Fruit fly (Drosophila melanogaster) whole organism, embryonic: ENCODE data around the gene CG43322.

Source experiments
- Atf6 ChIP-seq: fragments of 200-800 bp; sonication (Bioruptor generic); IDR thresholded peaks from 2 replicates; pipeline ENCODE4 v1.3.6; 2022; ENCODE audit warnings: missing biosample characterization, missing genetic modification characterization
- Bdp1 ChIP-seq: fragments of 200-800 bp; sonication (Bioruptor generic); optimal IDR thresholded peaks from 3 replicates; lab custom pipeline; 2016; ENCODE audit warnings: missing biosample characterization, missing genetic modification characterization
- Bteb2 ChIP-seq: fragments of 200-800 bp; sonication (Bioruptor generic); optimal IDR thresholded peaks from 2 replicates; lab custom pipeline; 2016; ENCODE audit warnings: missing biosample characterization, missing genetic modification characterization
- CG10147 ChIP-seq: fragments of 200-800 bp; sonication (Bioruptor generic); optimal IDR thresholded peaks from 2 replicates; lab custom pipeline; 2019; ENCODE audit warnings: missing biosample characterization, mild to moderate bottlenecking, missing genetic modification characterization, moderate library complexity
- CG11695 ChIP-seq: fragments of 200-800 bp; sonication (Bioruptor generic); IDR thresholded peaks from 3 replicates; pipeline ENCODE4 v1.3.6; 2022; ENCODE audit warnings: missing biosample characterization, missing genetic modification characterization
- CG11696 ChIP-seq: fragments of 200-800 bp; sonication (Bioruptor generic); IDR thresholded peaks from 2 replicates; pipeline ENCODE4 v1.3.6; 2022; ENCODE audit warnings: missing biosample characterization, missing genetic modification characterization
- CG12155 ChIP-seq: fragments of 200-800 bp; sonication (Bioruptor generic); optimal IDR thresholded peaks from 3 replicates; lab custom pipeline; 2016; ENCODE audit warnings: missing biosample characterization, missing genetic modification characterization
- CG13775 ChIP-seq: fragments of 200-800 bp; sonication (Bioruptor generic); optimal IDR thresholded peaks from 3 replicates; lab custom pipeline; 2017; ENCODE audit warnings: missing biosample characterization, mild to moderate bottlenecking, missing genetic modification characterization
- CG15601 ChIP-seq: fragments of 200-800 bp; sonication (Bioruptor generic); optimal IDR thresholded peaks from 3 replicates; lab custom pipeline; 2019; ENCODE audit warnings: missing biosample characterization, mild to moderate bottlenecking, missing genetic modification characterization, moderate library complexity
- CG17829 ChIP-seq: fragments of 200-800 bp; optimal IDR thresholded peaks from 2 replicates; lab custom pipeline; 2019; ENCODE audit warnings: missing biosample characterization, mild to moderate bottlenecking, missing genetic modification characterization, moderate library complexity
- CG2712 ChIP-seq: fragments of 200-800 bp; optimal IDR thresholded peaks from 3 replicates; lab custom pipeline; 2019; ENCODE audit warnings: missing biosample characterization, mild to moderate bottlenecking, missing genetic modification characterization, moderate library complexity
- CG30403 ChIP-seq: fragments of 200-800 bp; sonication (Bioruptor generic); optimal IDR thresholded peaks from 3 replicates; lab custom pipeline; 2016; ENCODE audit warnings: missing biosample characterization, missing genetic modification characterization
- CG3163 ChIP-seq: fragments of 200-800 bp; sonication (Bioruptor generic); optimal IDR thresholded peaks from 3 replicates; lab custom pipeline; 2016; ENCODE audit warnings: missing biosample characterization, missing genetic modification characterization
- CG32532 ChIP-seq: fragments of 200-800 bp; sonication (Bioruptor generic); IDR thresholded peaks from 2 replicates; pipeline ENCODE4 v1.3.6; 2022; ENCODE audit warnings: missing biosample characterization, missing genetic modification characterization
- CG32772 ChIP-seq: fragments of 200-800 bp; sonication (Bioruptor generic); IDR thresholded peaks from 2 replicates; pipeline ENCODE4 v1.3.6; 2022; ENCODE audit warnings: missing biosample characterization, missing genetic modification characterization
- CG6654 ChIP-seq: fragments of 200-800 bp; sonication (Bioruptor generic); optimal IDR thresholded peaks from 2 replicates; lab custom pipeline; 2017; ENCODE audit warnings: missing biosample characterization, mild to moderate bottlenecking, missing genetic modification characterization
- CG6765 ChIP-seq: fragments of 200-800 bp; sonication (Bioruptor generic); optimal IDR thresholded peaks from 3 replicates; lab custom pipeline; 2017; ENCODE audit warnings: missing biosample characterization, mild to moderate bottlenecking, missing genetic modification characterization
- CG7556 ChIP-seq: fragments of 200-800 bp; sonication (Bioruptor generic); optimal IDR thresholded peaks from 2 replicates; lab custom pipeline; 2017; ENCODE audit warnings: missing biosample characterization, mild to moderate bottlenecking, missing genetic modification characterization
- CG8089 ChIP-seq: fragments of 200-800 bp; sonication (Bioruptor generic); optimal IDR thresholded peaks from 3 replicates; lab custom pipeline; 2016; ENCODE audit warnings: missing biosample characterization, missing genetic modification characterization
- CG9437 ChIP-seq: fragments of 200-800 bp; sonication (Bioruptor generic); optimal IDR thresholded peaks from 2 replicates; lab custom pipeline; 2018; ENCODE audit warnings: missing biosample characterization, mild to moderate bottlenecking, missing genetic modification characterization
- D ChIP-seq, 2 experiments: fragments of 200-800 bp in 1 of 2; fragments of >200 bp in 1 of 2; sonication (Bioruptor generic) in 1 of 2; optimal IDR thresholded peaks; 2 replicates in 1 of 2; 3 replicates in 1 of 2; lab custom pipeline; 2017; ENCODE audit warnings: mild to moderate bottlenecking in 1 of 2, missing biosample characterization in 1 of 2, missing genetic modification characterization in 1 of 2, missing genetic modification reagents in 1 of 2
- D19B ChIP-seq: fragments of 200-800 bp; sonication (Bioruptor generic); optimal IDR thresholded peaks from 2 replicates; lab custom pipeline; 2017; ENCODE audit warnings: missing biosample characterization, mild to moderate bottlenecking, missing genetic modification characterization
- Dad ChIP-seq: fragments of 200-800 bp; sonication (Bioruptor generic); optimal IDR thresholded peaks from 3 replicates; lab custom pipeline; 2016; ENCODE audit warnings: missing biosample characterization, missing genetic modification characterization
- Dll ChIP-seq: fragments of 200-800 bp; sonication (Bioruptor generic); IDR thresholded peaks from 4 replicates; pipeline ENCODE4 v1.3.6; 2022; ENCODE audit warnings: missing biosample characterization, missing genetic modification characterization; ENCODE audit not compliant: partially characterized antibody
- Dp ChIP-seq: fragments of 200-800 bp; sonication (Bioruptor generic); optimal IDR thresholded peaks from 2 replicates; lab custom pipeline; 2018; ENCODE audit warnings: missing biosample characterization, mild to moderate bottlenecking, missing genetic modification characterization, moderate library complexity
- Fer3 ChIP-seq: fragments of 200-800 bp; sonication (Bioruptor generic); optimal IDR thresholded peaks from 2 replicates; lab custom pipeline; 2018; ENCODE audit warnings: missing biosample characterization, mild to moderate bottlenecking, missing genetic modification characterization, moderate library complexity
- HLHmδ ChIP-seq: fragments of 200-800 bp; sonication (Bioruptor generic); optimal IDR thresholded peaks from 2 replicates; lab custom pipeline; 2018; ENCODE audit warnings: missing biosample characterization, mild to moderate bottlenecking, missing genetic modification characterization, moderate library complexity
- Hsf ChIP-seq: fragments of 200-800 bp; sonication (Bioruptor generic); optimal IDR thresholded peaks from 3 replicates; lab custom pipeline; 2016; ENCODE audit warnings: missing biosample characterization, missing genetic modification characterization
- Kr ChIP-seq: fragments of 200-800 bp; sonication (Bioruptor generic); optimal IDR thresholded peaks from 2 replicates; lab custom pipeline; 2017; ENCODE audit warnings: missing biosample characterization, mild to moderate bottlenecking, missing genetic modification characterization
- Max ChIP-seq: fragments of 200-800 bp; sonication (Bioruptor generic); optimal IDR thresholded peaks from 2 replicates; lab custom pipeline; 2016; ENCODE audit warnings: missing biosample characterization, mild to moderate bottlenecking, missing genetic modification characterization
- Nf-YB ChIP-seq: fragments of 200-800 bp; sonication (Bioruptor generic); optimal IDR thresholded peaks from 3 replicates; lab custom pipeline; 2019; ENCODE audit warnings: missing biosample characterization, mild to moderate bottlenecking, missing genetic modification characterization, moderate library complexity
- NfI ChIP-seq: fragments of 200-800 bp; sonication (Bioruptor generic); optimal IDR thresholded peaks from 3 replicates; lab custom pipeline; 2018; ENCODE audit warnings: missing biosample characterization, mild to moderate bottlenecking, missing genetic modification characterization, moderate library complexity
- Xrp1 ChIP-seq: fragments of 200-800 bp; sonication (Bioruptor generic); IDR thresholded peaks from 2 replicates; pipeline ENCODE4 v1.3.6; 2022; ENCODE audit warnings: missing biosample characterization, missing genetic modification characterization
- ac ChIP-seq: fragments of 200-800 bp; sonication (Bioruptor generic); optimal IDR thresholded peaks from 3 replicates; lab custom pipeline; 2017; ENCODE audit warnings: missing biosample characterization, mild to moderate bottlenecking, missing genetic modification characterization
- corto ChIP-seq: fragments of 200-800 bp; sonication (Bioruptor generic); optimal IDR thresholded peaks from 2 replicates; lab custom pipeline; 2016; ENCODE audit warnings: missing biosample characterization, mild to moderate bottlenecking, missing genetic modification characterization, moderate library complexity
- dmrt11E ChIP-seq: fragments of 200-800 bp; sonication (Bioruptor generic); optimal IDR thresholded peaks from 3 replicates; lab custom pipeline; 2018; ENCODE audit warnings: missing biosample characterization, mild to moderate bottlenecking, missing genetic modification characterization, moderate library complexity
- dmrt99B ChIP-seq: fragments of 200-800 bp; sonication (Bioruptor generic); optimal IDR thresholded peaks from 2 replicates; lab custom pipeline; 2018; ENCODE audit warnings: missing biosample characterization, mild to moderate bottlenecking, missing genetic modification characterization, moderate library complexity
- hkb ChIP-seq, 2 experiments: fragments of 200-800 bp in 1 of 2; fragments of >200 bp in 1 of 2; sonication (Bioruptor generic) in 1 of 2; IDR thresholded peaks in 1 of 2; optimal IDR thresholded peaks in 1 of 2; 2 replicates each; pipeline versions ENCODE4 v1.3.6 to Lab custom; 2017 to 2022; ENCODE audit warnings: missing biosample characterization in 1 of 2, missing genetic modification characterization in 1 of 2
- ind ChIP-seq: fragments of 200-800 bp; sonication (Bioruptor generic); optimal IDR thresholded peaks from 3 replicates; lab custom pipeline; 2016; ENCODE audit warnings: missing biosample characterization, missing genetic modification characterization
- pho ChIP-seq: fragments of 200-800 bp; sonication (Bioruptor generic); optimal IDR thresholded peaks from 2 replicates; lab custom pipeline; 2016; ENCODE audit warnings: missing biosample characterization, missing genetic modification characterization
- rib ChIP-seq: fragments of 200-800 bp; sonication (Bioruptor generic); IDR thresholded peaks from 2 replicates; pipeline ENCODE4 v1.3.6; 2022; ENCODE audit warnings: missing biosample characterization, missing genetic modification characterization
- seq ChIP-seq: fragments of 200-800 bp; sonication (Bioruptor generic); IDR thresholded peaks from 2 replicates; pipeline ENCODE4 v1.3.6; 2022; ENCODE audit warnings: missing biosample characterization, missing genetic modification characterization
- usp ChIP-seq: fragments of >200 bp; optimal IDR thresholded peaks from 2 replicates; lab custom pipeline; 2017; ENCODE audit warnings: missing biosample characterization, missing genetic modification characterization

CG43322 gene

dm6 chr2L:7056189-7056926 is 43.2 kb downstream of the CG43322 start, which contains the start of gene Mnn1 (continued):
- TF ChIP-seq Nf-YB (GFP tag; lab: Kevin White, UChicago) = peak; percentile 25
- TF ChIP-seq Bteb2 = peak; percentile 32
- no peak for TF ChIP-seq Kr (GFP tag; lab: Kevin White, UChicago)
- no peak for TF ChIP-seq CG6654 (GFP tag; lab: Kevin White, UChicago)
- TF ChIP-seq D19B (GFP tag; lab: Kevin White, UChicago) = no peak
- TF ChIP-seq Xrp1 (GFP tag; lab: Robert Waterston, UW) = peak; percentile 26; the same call in 1 of the 2 replicates
- peak; percentile 21 for TF ChIP-seq CG7556
- peak; percentile 34 for TF ChIP-seq ac (GFP tag; lab: Kevin White, UChicago)
- TF ChIP-seq CG6765 = peak; percentile 21
- TF ChIP-seq pho (GFP tag; lab: Kevin White, UChicago) = peak; percentile 24
- TF ChIP-seq NfI (GFP tag; lab: Kevin White, UChicago) = peak; percentile 57
- peak; percentile 56; the same call in 1 of the 2 replicates for TF ChIP-seq CG32772 (GFP tag; lab: Robert Waterston, UW)
- TF ChIP-seq CG8089 (GFP tag; lab: Kevin White, UChicago) = peak; percentile 10
- no peak for TF ChIP-seq corto (GFP tag; lab: Kevin White, UChicago)
- TF ChIP-seq hkb (optimal IDR thresholded peaks at IDR 0.05; lab: Kevin White, UChicago) = peak; percentile 6
- peak; percentile 44; the same call in 1 of the 2 replicates for TF ChIP-seq hkb (GFP tag; IDR thresholded peaks at IDR 0.05; lab: Robert Waterston, UW)
- peak; percentile 29 for TF ChIP-seq ind
- peak; percentile 42 for TF ChIP-seq Hsf (GFP tag; lab: Kevin White, UChicago)
- peak; percentile 58 for TF ChIP-seq CG11695 (GFP tag; lab: Robert Waterston, UW)
- TF ChIP-seq Atf6 (GFP tag; lab: Robert Waterston, UW) = 0 out of 2 replicates have a peak, but pooled peaks have one; percentile 38
- peak; percentile 17 for TF ChIP-seq Bdp1 (GFP tag; lab: Kevin White, UChicago)
- peak; percentile 38 for TF ChIP-seq CG30403 (GFP tag; lab: Kevin White, UChicago)
- peak; percentile 13 for TF ChIP-seq CG15601 (tag; lab: Kevin White, UChicago)
- peak; percentile 34; the same call in 1 of the 2 replicates for TF ChIP-seq CG32532 (GFP tag; lab: Robert Waterston, UW)
- TF ChIP-seq HLHmδ (GFP tag; lab: Kevin White, UChicago) = peak; percentile 98
- no peak for TF ChIP-seq CG13775 (GFP tag; lab: Kevin White, UChicago)
- peak; percentile 47 for TF ChIP-seq CG2712 (tag; lab: Kevin White, UChicago)
- no peak for TF ChIP-seq CG9437 (GFP tag; lab: Kevin White, UChicago)
- peak; percentile 36 for TF ChIP-seq CG12155
- TF ChIP-seq CG17829 (tag; lab: Kevin White, UChicago) = peak; percentile 61
- TF ChIP-seq Fer3 (tag; lab: Kevin White, UChicago) = peak; percentile 39
- TF ChIP-seq rib = peak; percentile 40; the same call in 1 of the 2 replicates
- peak; percentile 3 for TF ChIP-seq dmrt11E
- no peak for TF ChIP-seq CG11696 (GFP tag; lab: Robert Waterston, UW)
- no peak for TF ChIP-seq CG10147 (GFP tag; lab: Kevin White, UChicago)
- TF ChIP-seq Dp (GFP tag; lab: Kevin White, UChicago) = peak; percentile 98
- no peak for TF ChIP-seq dmrt99B (tag; lab: Kevin White, UChicago)
- no peak for TF ChIP-seq usp (GFP tag; lab: Kevin White, UChicago)
- TF ChIP-seq D (optimal IDR thresholded peaks at IDR 0.05; lab: Kevin White, UChicago) = peak; percentile 86
- no peak for TF ChIP-seq D (GFP tag; optimal IDR thresholded peaks at IDR 0.05; lab: Kevin White, UChicago)
- peak; percentile 56 for TF ChIP-seq CG3163
- no peak for TF ChIP-seq seq (GFP tag; lab: Robert Waterston, UW)
- peak; percentile 53 for TF ChIP-seq Dad (GFP tag; lab: Kevin White, UChicago)
- TF ChIP-seq Dll = peak; percentile 56; the same call in 3 of the 4 replicates
- peak; percentile 93 for TF ChIP-seq Max (GFP tag; lab: Kevin White, UChicago)
